Worm (Caenorhabditis elegans): Measurements from ENCODE around the gene R09A8.9.

The R09A8.9 gene

ce11 chrX:12629257-12629656, 25.5 kb downstream of the R09A8.9 start (continued):
- TF ChIP-seq Y48G9A.11 (GFP tag; IDR thresholded peaks at IDR 0.05), result peak; percentile 28; the same call in 1 of the 2 replicates
- peak in 1 of 2 experiments; percentile 18 for TF ChIP-seq hif-1 (tag; optimal IDR thresholded peaks at IDR 0.05)
- TF ChIP-seq saeg-2 (GFP tag; IDR thresholded peaks at IDR 0.05), result no peak
- no peak for TF ChIP-seq gei-8 (GFP tag; optimal IDR thresholded peaks at IDR 0.05)

DNA sequence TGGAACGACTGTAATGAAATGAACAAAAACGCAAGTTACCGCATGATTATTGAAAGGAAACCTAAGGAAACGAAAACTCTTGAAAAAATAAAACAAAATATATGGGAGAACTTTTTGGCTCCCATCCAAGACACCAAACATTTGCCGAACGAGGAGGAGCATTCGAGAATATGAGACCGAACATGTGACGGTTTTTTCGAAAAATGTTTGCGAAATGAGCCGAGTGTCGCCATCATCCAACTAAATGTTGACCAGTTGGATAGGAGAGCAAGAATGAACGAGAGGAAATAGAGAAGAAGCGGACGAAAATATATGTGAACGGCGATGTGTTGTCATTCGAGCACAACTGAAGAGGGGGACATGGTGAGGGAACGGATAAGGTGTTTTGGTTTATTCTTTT, 26.3 kb downstream of the R09A8.9 start:
- TF ChIP-seq zfp-3 (GFP tag; conservative IDR thresholded peaks at IDR 0.05) (no peak), pha-4 (GFP tag; IDR thresholded peaks at IDR 0.05) (no peak), pha-4 (tag; optimal IDR thresholded peaks at IDR 0.05) (peak; percentile 83), hlh-30 (tag; optimal IDR thresholded peaks at IDR 0.05; ENCODE audit: insufficient read depth) (peak; percentile 38), daf-16 (GFP tag; optimal IDR thresholded peaks at IDR 0.05) (peak in 1 of 2 experiments; percentile 13), daf-16 (tag; optimal IDR thresholded peaks at IDR 0.05) (no peak)

DNA sequence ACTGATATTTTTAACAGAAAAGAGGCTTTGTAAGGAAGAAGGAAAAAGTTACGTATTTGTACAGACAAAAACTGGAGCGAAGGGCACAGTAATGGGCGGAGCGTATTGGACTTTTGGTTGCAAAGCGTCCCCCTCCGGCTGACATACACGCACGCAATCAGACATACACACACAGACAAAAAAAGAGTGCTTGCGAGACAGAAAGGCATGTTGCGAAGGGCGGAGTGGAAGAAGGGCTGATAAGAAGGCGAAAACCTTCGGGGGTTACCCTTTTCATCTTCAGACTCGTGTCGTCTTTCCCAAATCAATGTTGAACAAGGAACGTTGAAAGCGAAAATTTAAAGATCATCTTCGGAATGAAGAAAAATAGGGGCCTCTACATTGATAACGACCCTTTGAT, 26.8 kb downstream of the R09A8.9 start:
- peak; percentile 40 for TF ChIP-seq hmg-1.1 (GFP tag; IDR thresholded peaks at IDR 0.05)
- no peak for TF ChIP-seq ama-1 (optimal IDR thresholded peaks at IDR 0.05)
- TF ChIP-seq nhr-11 (tag; optimal IDR thresholded peaks at IDR 0.05), result no peak
- 0 out of 2 replicates have a peak, but pooled peaks have one; percentile 17 for TF ChIP-seq egl-43 (GFP tag; IDR thresholded peaks at IDR 0.05)
- TF ChIP-seq php-3 (GFP tag; IDR thresholded peaks at IDR 0.05), result no peak
- TF ChIP-seq ZK337.2 (GFP tag; IDR thresholded peaks at IDR 0.05), result no peak
- TF ChIP-seq set-16 (GFP tag; IDR thresholded peaks at IDR 0.05), result no peak
- TF ChIP-seq nhr-42 (GFP tag; IDR thresholded peaks at IDR 0.05), result no peak
- peak; percentile 24 for TF ChIP-seq nhr-10 (tag; optimal IDR thresholded peaks at IDR 0.05)
- no peak for TF ChIP-seq spr-1 (tag; optimal IDR thresholded peaks at IDR 0.05)
- TF ChIP-seq cey-2 (tag; optimal IDR thresholded peaks at IDR 0.05; ENCODE audit: borderline replicate concordance, insufficient read depth), result peak; percentile 27
- TF ChIP-seq lin-38 (GFP tag; IDR thresholded peaks at IDR 0.05), result no peak; the same call in 1 of the 2 replicates
- TF ChIP-seq madf-9 (GFP tag; conservative IDR thresholded peaks at IDR 0.05), result 0 out of 2 replicates have a peak, but pooled peaks have one; percentile 32
- TF ChIP-seq nhr-77 (tag; optimal IDR thresholded peaks at IDR 0.05), result peak; percentile 72
- TF ChIP-seq daf-19 (GFP tag; conservative IDR thresholded peaks at IDR 0.05), result no peak
- TF ChIP-seq ztf-11 (tag; optimal IDR thresholded peaks at IDR 0.05), result no peak
- TF ChIP-seq Y5F2A.4 (GFP tag; optimal IDR thresholded peaks at IDR 0.05), result no peak
- no peak for TF ChIP-seq ZK546.5 (tag; optimal IDR thresholded peaks at IDR 0.05)
- peak; percentile 30 for TF ChIP-seq lin-13 (GFP tag; optimal IDR thresholded peaks at IDR 0.05)
- TF ChIP-seq mes-2 (tag; optimal IDR thresholded peaks at IDR 0.05; ENCODE audit: poor library complexity, severe bottlenecking), result peak; percentile 59
- TF ChIP-seq ctbp-1 (GFP tag; IDR thresholded peaks at IDR 0.05), result no peak
- TF ChIP-seq rbr-2 (tag; optimal IDR thresholded peaks at IDR 0.05), result peak; percentile 18
- no peak for TF ChIP-seq lin-15B (tag; optimal IDR thresholded peaks at IDR 0.05)
- TF ChIP-seq dmd-8 (GFP tag; IDR thresholded peaks at IDR 0.05), result no peak
- no peak for TF ChIP-seq nhr-237 (tag; optimal IDR thresholded peaks at IDR 0.05)
- TF ChIP-seq unc-62 (GFP tag; optimal IDR thresholded peaks at IDR 0.05 in 1 of 2), result peak in 1 of 2 experiments; percentile 74
- TF ChIP-seq unc-62 (tag; optimal IDR thresholded peaks at IDR 0.05), result no peak
- TF ChIP-seq mdl-1 (tag; optimal IDR thresholded peaks at IDR 0.05), result peak; percentile 80 to 92
- TF ChIP-seq aha-1 (tag), result peak; percentile 97
- peak in 1 of 2 experiments; percentile 9 for TF ChIP-seq hif-1 (tag; optimal IDR thresholded peaks at IDR 0.05)
- TF ChIP-seq F26F4.8 (GFP tag; conservative IDR thresholded peaks at IDR 0.05), result no peak
- TF ChIP-seq dve-1 (tag; optimal IDR thresholded peaks at IDR 0.05; ENCODE audit: insufficient read depth), result peak; percentile 89
- peak; percentile 16 for TF ChIP-seq nhr-6 (tag; optimal IDR thresholded peaks at IDR 0.05)
- TF ChIP-seq daf-8 (GFP tag; IDR thresholded peaks at IDR 0.05), result no peak
- peak in 1 of 2 experiments; percentile 21 for TF ChIP-seq daf-16 (GFP tag; optimal IDR thresholded peaks at IDR 0.05)
- peak; percentile 76 for TF ChIP-seq daf-16 (tag; optimal IDR thresholded peaks at IDR 0.05)
- TF ChIP-seq nhr-25 (tag; optimal IDR thresholded peaks at IDR 0.05; ENCODE audit: borderline replicate concordance, insufficient read depth), result peak; percentile 37
- TF ChIP-seq mxl-2 (GFP tag; conservative IDR thresholded peaks at IDR 0.05), result peak; percentile 61; the same call in 1 of the 2 replicates
- TF ChIP-seq mep-1 (tag; optimal IDR thresholded peaks at IDR 0.05), result peak; percentile 65
- TF ChIP-seq lin-1 (GFP tag; IDR thresholded peaks at IDR 0.05), result 0 out of 2 replicates have a peak, but pooled peaks have one; percentile 11
